Worm (Caenorhabditis elegans) whole organism, L1 larva: Measurements from ENCODE around the gene npax-1.

ENCODE experiments used
- C16A3.4 ChIP-seq: fragments of 150-350 bp; optimal IDR thresholded peaks from 2 replicates; lab custom pipeline; 2014; ENCODE audit warnings: missing biosample characterization, missing genetic modification characterization
- C34B4.2 ChIP-seq: sonication (generic microtip); optimal IDR thresholded peaks from 2 replicates; lab custom pipeline; 2017; ENCODE audit warnings: mild to moderate bottlenecking, missing genetic modification characterization, missing compliant biosample characterization
- F16B12.6 ChIP-seq: fragments of 150-350 bp; optimal IDR thresholded peaks from 2 replicates; lab custom pipeline; 2014; ENCODE audit warnings: missing biosample characterization, missing genetic modification characterization
- blmp-1 ChIP-seq: fragments of 150-350 bp; optimal IDR thresholded peaks from 2 replicates; lab custom pipeline; 2014; ENCODE audit warnings: missing biosample characterization, missing genetic modification characterization
- ceh-90 ChIP-seq: sonication (generic microtip); optimal IDR thresholded peaks from 2 replicates; lab custom pipeline; 2016; ENCODE audit warnings: missing genetic modification characterization, missing compliant biosample characterization
- ces-1 ChIP-seq: fragments of 150-350 bp; optimal IDR thresholded peaks from 2 replicates; lab custom pipeline; 2014; ENCODE audit warnings: missing biosample characterization, missing genetic modification reagents, missing genetic modification characterization
- dsc-1 ChIP-seq: sonication (generic microtip); optimal IDR thresholded peaks from 2 replicates; lab custom pipeline; 2016; ENCODE audit warnings: mild to moderate bottlenecking, missing genetic modification characterization, missing compliant biosample characterization
- efl-1 ChIP-seq, 4 experiments: fragments of 150-350 bp; optimal IDR thresholded peaks in 3 of 4; peaks in 1 of 4; 1 replicate in 1 of 4; 2 replicates in 3 of 4; lab custom pipeline; 2014; ENCODE audit warnings: missing biosample characterization in 2 of 4, missing genetic modification characterization in 2 of 4, missing genetic modification reagents in 2 of 4
- egl-13 ChIP-seq: sonication (generic microtip); optimal IDR thresholded peaks from 2 replicates; lab custom pipeline; 2016; ENCODE audit warnings: missing genotype, missing genetic modification reagents, missing genetic modification characterization, missing compliant biosample characterization
- egl-27 ChIP-seq, 2 experiments: fragments of 150-350 bp in 1 of 2; sonication (generic microtip); optimal IDR thresholded peaks; 3 replicates each; lab custom pipeline; 2017 to 2018; ENCODE audit warnings: missing biosample characterization in 2 of 2, missing genetic modification characterization in 2 of 2, missing genetic modification reagents in 2 of 2
- fkh-4 ChIP-seq: sonication (generic microtip); optimal IDR thresholded peaks from 2 replicates; lab custom pipeline; 2016; ENCODE audit warnings: missing compliant biosample characterization, missing genetic modification characterization, borderline replicate concordance
- fkh-8 ChIP-seq: sonication (generic microtip); optimal IDR thresholded peaks from 2 replicates; lab custom pipeline; 2016; ENCODE audit warnings: mild to moderate bottlenecking, missing genetic modification characterization, missing compliant biosample characterization
- grh-1 ChIP-seq: fragments of 200-800 bp; sonication (Bioruptor generic); IDR thresholded peaks from 2 replicates; pipeline ENCODE4 v1.3.6; 2022; ENCODE audit warnings: missing genetic modification reagents, missing genetic modification characterization, missing compliant biosample characterization
- hlh-4 ChIP-seq: sonication (generic microtip); optimal IDR thresholded peaks from 2 replicates; lab custom pipeline; 2016; ENCODE audit warnings: mild to moderate bottlenecking, missing genetic modification characterization, missing compliant biosample characterization
- hpl-2 ChIP-seq: fragments of 150-350 bp; optimal IDR thresholded peaks from 2 replicates; lab custom pipeline; 2014; ENCODE audit warnings: missing biosample characterization, missing genetic modification reagents, missing genetic modification characterization
- irx-1 ChIP-seq: sonication (generic microtip); optimal IDR thresholded peaks from 2 replicates; lab custom pipeline; 2016; ENCODE audit warnings: missing genetic modification characterization, missing compliant biosample characterization
- isw-1 ChIP-seq: fragments of 200-800 bp; sonication (Bioruptor generic); IDR thresholded peaks from 2 replicates; pipeline ENCODE4 v1.3.6; 2022; ENCODE audit warnings: missing genetic modification characterization, missing compliant biosample characterization
- lin-14 ChIP-seq: fragments of 200-800 bp; sonication (Bioruptor generic); optimal IDR thresholded peaks from 2 replicates; lab custom pipeline; 2018; ENCODE audit warnings: mild to moderate bottlenecking, missing genetic modification characterization, moderate library complexity, missing compliant biosample characterization
- lin-15B ChIP-seq: fragments of 150-350 bp; sonication (generic microtip); optimal IDR thresholded peaks from 3 replicates; lab custom pipeline; 2014; ENCODE audit warnings: missing biosample characterization, missing genetic modification characterization
- lin-35 ChIP-seq, 2 experiments: fragments of 150-350 bp; optimal IDR thresholded peaks; 2 replicates each; lab custom pipeline; 2014; ENCODE audit warnings: missing biosample characterization in 2 of 2, missing genetic modification characterization in 2 of 2, missing genetic modification reagents in 2 of 2
- lin-39 ChIP-seq: fragments of 150-350 bp; optimal IDR thresholded peaks from 2 replicates; lab custom pipeline; 2014; ENCODE audit warnings: missing biosample characterization, missing genetic modification reagents, missing genetic modification characterization
- lir-3 ChIP-seq: sonication (generic microtip); optimal IDR thresholded peaks from 2 replicates; lab custom pipeline; 2016; ENCODE audit warnings: mild to moderate bottlenecking, missing genetic modification characterization, moderate library complexity, missing compliant biosample characterization; ENCODE audit not compliant: poor library complexity
- lsy-2 ChIP-seq, 2 experiments: fragments of 150-350 bp; optimal IDR thresholded peaks; 2 replicates each; lab custom pipeline; 2014; ENCODE audit warnings: missing biosample characterization in 2 of 2, missing genetic modification characterization in 2 of 2
- mab-9 ChIP-seq: fragments of 200-800 bp; sonication (Bioruptor generic); IDR thresholded peaks from 2 replicates; pipeline ENCODE4 v1.3.6; 2022; ENCODE audit warnings: missing genetic modification reagents, missing genetic modification characterization, missing compliant biosample characterization
- mdl-1 ChIP-seq, 2 experiments: fragments of 150-350 bp; optimal IDR thresholded peaks; 2 replicates each; lab custom pipeline; 2014 to 2017; ENCODE audit warnings: missing biosample characterization in 2 of 2, missing genetic modification characterization in 2 of 2, inconsistent platforms in 1 of 2
- nhr-11 ChIP-seq: fragments of 150-350 bp; optimal IDR thresholded peaks from 2 replicates; lab custom pipeline; 2014; ENCODE audit warnings: missing biosample characterization, missing genetic modification characterization
- nhr-19 ChIP-seq: fragments of 200-800 bp; sonication (Bioruptor generic); conservative IDR thresholded peaks from 2 replicates; pipeline ENCODE4 v1.3.6; 2022; ENCODE audit warnings: missing genetic modification characterization, missing compliant biosample characterization
- nhr-20 ChIP-seq: sonication (generic microtip); optimal IDR thresholded peaks from 2 replicates; lab custom pipeline; 2016; ENCODE audit warnings: mild to moderate bottlenecking, missing genetic modification characterization, missing compliant biosample characterization
- nhr-237 ChIP-seq: fragments of 150-350 bp; optimal IDR thresholded peaks from 2 replicates; lab custom pipeline; 2014; ENCODE audit warnings: missing biosample characterization, missing genetic modification characterization
- nhr-28 ChIP-seq: fragments of 150-350 bp; optimal IDR thresholded peaks from 2 replicates; lab custom pipeline; 2014; ENCODE audit warnings: missing biosample characterization, missing genetic modification characterization
- nhr-47 ChIP-seq: sonication (generic microtip); optimal IDR thresholded peaks from 2 replicates; lab custom pipeline; 2016; ENCODE audit warnings: mild to moderate bottlenecking, missing genetic modification characterization, moderate library complexity, missing compliant biosample characterization
- nhr-71 ChIP-seq: sonication (generic microtip); optimal IDR thresholded peaks from 2 replicates; lab custom pipeline; 2016; ENCODE audit warnings: mild to moderate bottlenecking, missing genetic modification characterization, moderate library complexity, missing compliant biosample characterization
- nhr-76 ChIP-seq: sonication (generic microtip); optimal IDR thresholded peaks from 2 replicates; lab custom pipeline; 2017; ENCODE audit warnings: missing biosample characterization, missing genetic modification characterization
- nhr-84 ChIP-seq: sonication (generic microtip); optimal IDR thresholded peaks from 2 replicates; lab custom pipeline; 2017; ENCODE audit warnings: missing biosample characterization, missing genetic modification characterization
- nhr-90 ChIP-seq: sonication (generic microtip); optimal IDR thresholded peaks from 2 replicates; lab custom pipeline; 2016; ENCODE audit warnings: mild to moderate bottlenecking, missing genetic modification characterization, missing compliant biosample characterization; ENCODE audit not compliant: poor library complexity
- pax-3 ChIP-seq: fragments of 200-800 bp; sonication (Bioruptor generic); optimal IDR thresholded peaks from 2 replicates; lab custom pipeline; 2018; ENCODE audit warnings: mild to moderate bottlenecking, missing genetic modification characterization, moderate library complexity, missing compliant biosample characterization
- snpc-4 ChIP-seq: fragments of 150-350 bp; optimal IDR thresholded peaks from 2 replicates; lab custom pipeline; 2014; ENCODE audit warnings: missing biosample characterization, missing genetic modification characterization
- snu-23 ChIP-seq: sonication (generic microtip); optimal IDR thresholded peaks from 2 replicates; lab custom pipeline; 2016; ENCODE audit warnings: missing genetic modification characterization, missing compliant biosample characterization
- sox-4 ChIP-seq: sonication (generic microtip); optimal IDR thresholded peaks from 2 replicates; lab custom pipeline; 2016; ENCODE audit warnings: missing genetic modification characterization, missing compliant biosample characterization
- tbx-2 ChIP-seq: sonication (generic microtip); optimal IDR thresholded peaks from 2 replicates; lab custom pipeline; 2016; ENCODE audit warnings: missing genetic modification characterization, missing compliant biosample characterization
- unc-130 ChIP-seq: fragments of 150-350 bp; optimal IDR thresholded peaks from 2 replicates; lab custom pipeline; 2017; ENCODE audit warnings: missing biosample characterization, missing genetic modification characterization, inconsistent platforms
- unc-62 ChIP-seq: fragments of 150-350 bp; optimal IDR thresholded peaks from 2 replicates; lab custom pipeline; 2014; ENCODE audit warnings: missing biosample characterization, missing genetic modification reagents, missing genetic modification characterization
- unc-86 ChIP-seq: sonication (generic microtip); optimal IDR thresholded peaks from 2 replicates; lab custom pipeline; 2016; ENCODE audit warnings: missing genetic modification characterization, missing compliant biosample characterization
- unc-98 ChIP-seq: fragments of 200-800 bp; sonication (Bioruptor generic); IDR thresholded peaks from 2 replicates; pipeline ENCODE4 v1.3.6; 2022; ENCODE audit warnings: missing genetic modification characterization, missing compliant biosample characterization
- vab-15 ChIP-seq: sonication (generic microtip); optimal IDR thresholded peaks from 2 replicates; lab custom pipeline; 2017; ENCODE audit warnings: missing genotype, mild to moderate bottlenecking, missing genetic modification characterization, missing compliant biosample characterization
- zag-1 ChIP-seq: fragments of 150-350 bp; optimal IDR thresholded peaks from 2 replicates; lab custom pipeline; 2014; ENCODE audit warnings: missing biosample characterization, missing genetic modification characterization

npax-1 gene

DNA sequence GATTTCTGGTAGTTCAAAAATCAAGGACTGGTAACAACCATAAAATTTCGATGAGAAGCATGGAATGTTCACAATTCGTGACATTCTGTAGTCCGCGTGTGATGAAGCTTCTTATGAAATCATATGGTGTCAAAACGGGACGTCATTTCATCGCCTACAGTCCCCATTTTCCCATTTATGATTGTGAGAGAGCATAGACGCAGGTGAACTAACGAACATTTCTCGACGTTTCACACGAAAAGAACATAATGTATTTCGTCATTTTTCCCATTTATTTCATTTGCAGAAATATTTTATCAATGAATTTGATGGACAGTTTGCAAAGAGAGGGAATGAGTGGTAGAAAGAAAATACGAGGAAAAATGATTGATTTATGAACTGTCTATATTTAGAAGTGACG is 44.0 kb downstream of the npax-1 start:
- no peak for TF ChIP-seq isw-1 (GFP tag; lab: Robert Waterston, UW)
- no peak for TF ChIP-seq tbx-2 (tag; lab: Kevin White, UChicago)
- no peak for TF ChIP-seq efl-1 (optimal IDR thresholded peaks at IDR 0.05; lab: Kevin White, UChicago)
- peak in 1 of 2 experiments; percentile 59 for TF ChIP-seq efl-1 (GFP tag; optimal IDR thresholded peaks at IDR 0.05 in 1 of 2; lab: Kevin White, UChicago)

DNA sequence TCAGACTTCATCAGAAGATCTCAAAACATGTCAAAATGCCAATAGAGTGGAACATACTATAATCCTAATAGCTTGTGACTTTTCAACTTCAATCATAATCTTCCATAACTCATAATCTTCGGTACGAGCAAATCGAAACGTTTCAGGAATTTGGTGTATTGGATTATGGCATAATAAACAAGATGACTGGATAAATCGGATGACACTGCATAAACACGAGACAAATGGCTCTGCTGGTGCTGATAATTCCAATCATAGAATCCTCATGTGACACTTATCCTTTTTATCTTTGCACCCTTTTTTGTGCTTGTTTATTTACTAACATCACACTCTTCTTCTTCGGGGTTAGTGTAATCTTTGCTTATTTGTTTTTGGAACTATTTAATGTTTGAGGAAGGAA is 48.1 kb downstream of the npax-1 start:
- TF ChIP-seq hlh-4 = no peak
- TF ChIP-seq nhr-47 (tag; lab: Kevin White, UChicago) = peak; percentile 56
- no peak for TF ChIP-seq irx-1
- peak; percentile 6 for TF ChIP-seq nhr-20 (tag; lab: Kevin White, UChicago)
- TF ChIP-seq unc-62 (GFP tag; lab: Kevin White, UChicago) = no peak
- peak; percentile 81 for TF ChIP-seq pax-3 (tag; lab: Kevin White, UChicago)
- no peak for TF ChIP-seq F16B12.6
- TF ChIP-seq egl-27 (tag; optimal IDR thresholded peaks at IDR 0.05; lab: Kevin White, UChicago) = no peak
- TF ChIP-seq nhr-11 = peak; percentile 16
- TF ChIP-seq snpc-4 (tag; lab: Kevin White, UChicago) = no peak
- no peak for TF ChIP-seq unc-86 (tag; lab: Kevin White, UChicago)
- TF ChIP-seq fkh-4 (tag; lab: Kevin White, UChicago) = peak; percentile 56
- no peak for TF ChIP-seq ces-1 (GFP tag; lab: Kevin White, UChicago)
- peak; percentile 33 for TF ChIP-seq egl-13 (tag; lab: Kevin White, UChicago)
- no peak for TF ChIP-seq lin-35 (GFP tag; optimal IDR thresholded peaks at IDR 0.05; lab: Kevin White, UChicago)
- TF ChIP-seq dsc-1 (tag; lab: Kevin White, UChicago) = peak; percentile 99
- peak; percentile 70 for TF ChIP-seq sox-4 (tag; lab: Kevin White, UChicago)
- no peak for TF ChIP-seq nhr-19 (GFP tag; lab: Robert Waterston, UW)
- TF ChIP-seq ceh-90 = no peak
- TF ChIP-seq nhr-71 (tag; lab: Kevin White, UChicago) = peak; percentile 39
- no peak for TF ChIP-seq vab-15 (tag; lab: Kevin White, UChicago)
- no peak for TF ChIP-seq nhr-28 (tag; lab: Kevin White, UChicago)
- peak; percentile 29 for TF ChIP-seq fkh-8 (tag; lab: Kevin White, UChicago)
- peak; percentile 22 for TF ChIP-seq lir-3 (tag; lab: Kevin White, UChicago)

DNA sequence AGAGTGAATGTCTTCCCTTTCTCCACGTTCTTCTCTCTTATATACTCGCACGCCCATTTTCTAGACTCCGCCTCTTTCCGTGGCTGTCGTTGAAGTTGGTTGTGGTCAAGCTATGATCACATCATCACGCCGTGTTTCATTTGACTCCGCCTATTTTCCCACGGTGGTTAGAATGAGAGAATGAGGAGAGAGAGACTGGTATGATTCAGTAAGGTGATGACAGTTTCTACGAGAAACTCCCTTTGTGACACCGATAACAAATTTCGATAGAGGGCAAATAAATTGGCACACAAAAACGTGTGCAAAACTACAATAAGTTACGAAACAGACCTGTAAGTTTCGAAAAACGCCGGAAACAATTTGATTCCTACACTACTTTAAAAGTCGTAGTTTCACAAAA is 50.5 kb downstream of the npax-1 start:
- no peak for TF ChIP-seq efl-1 (optimal IDR thresholded peaks at IDR 0.05; lab: Kevin White, UChicago)
- peak in 1 of 2 experiments; percentile 23 for TF ChIP-seq efl-1 (GFP tag; optimal IDR thresholded peaks at IDR 0.05 in 1 of 2; lab: Kevin White, UChicago)
- TF ChIP-seq lin-14 (GFP tag; lab: Kevin White, UChicago) = peak; percentile 13
- peak; percentile 25 for TF ChIP-seq nhr-20 (tag; lab: Kevin White, UChicago)
- TF ChIP-seq dsc-1 (tag; lab: Kevin White, UChicago) = no peak
- peak; percentile 5 for TF ChIP-seq nhr-71 (tag; lab: Kevin White, UChicago)
- peak; percentile 2 for TF ChIP-seq nhr-28 (tag; lab: Kevin White, UChicago)

DNA sequence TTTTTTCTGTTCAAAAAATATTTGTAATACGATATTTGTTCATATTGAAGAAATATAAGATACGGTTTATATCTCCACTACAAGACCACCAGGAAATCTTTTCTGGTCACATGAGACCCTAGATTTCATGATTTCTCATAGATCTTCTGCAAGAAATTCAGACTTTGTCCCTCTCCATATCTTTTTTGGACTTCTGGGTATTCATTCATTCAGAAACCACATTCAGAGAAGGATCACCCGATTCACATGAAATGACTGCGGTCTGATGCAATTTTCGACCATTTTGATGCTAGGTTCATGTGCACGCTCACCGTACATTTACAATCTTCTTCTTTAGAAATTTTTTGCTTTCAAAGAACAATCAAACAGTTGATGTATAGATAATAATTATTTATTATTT is 51.3 kb downstream of the npax-1 start:
- TF ChIP-seq blmp-1 (tag; lab: Kevin White, UChicago) = peak; percentile 67
- no peak for TF ChIP-seq fkh-8 (tag; lab: Kevin White, UChicago)
- TF ChIP-seq unc-98 (GFP tag; lab: Robert Waterston, UW) = no peak
- TF ChIP-seq hpl-2 (GFP tag; lab: Kevin White, UChicago) = no peak
- no peak for TF ChIP-seq ces-1 (GFP tag; lab: Kevin White, UChicago)
- peak; percentile 30 for TF ChIP-seq lin-14 (GFP tag; lab: Kevin White, UChicago)
- no peak for TF ChIP-seq lin-15B (tag; lab: Kevin White, UChicago)
- no peak for TF ChIP-seq lin-35 (GFP tag; optimal IDR thresholded peaks at IDR 0.05; lab: Kevin White, UChicago)
- TF ChIP-seq tbx-2 (tag; lab: Kevin White, UChicago) = peak; percentile 25
- TF ChIP-seq nhr-84 = no peak
- no peak for TF ChIP-seq ceh-90
- peak; percentile 61 for TF ChIP-seq nhr-71 (tag; lab: Kevin White, UChicago)
- TF ChIP-seq egl-13 (tag; lab: Kevin White, UChicago) = no peak
- TF ChIP-seq lin-39 = no peak
- TF ChIP-seq nhr-76 (tag; lab: Kevin White, UChicago) = no peak
- no peak for TF ChIP-seq zag-1 (tag; lab: Kevin White, UChicago)
- no peak for TF ChIP-seq C34B4.2 (tag; lab: Kevin White, UChicago)
- TF ChIP-seq lsy-2 (tag; optimal IDR thresholded peaks at IDR 0.05; lab: Kevin White, UChicago) = no peak
- TF ChIP-seq nhr-90 (tag; lab: Kevin White, UChicago) = peak; percentile 22
- TF ChIP-seq nhr-237 = no peak
- peak; percentile 37 for TF ChIP-seq snu-23 (GFP tag; lab: Kevin White, UChicago)
- no peak for TF ChIP-seq C16A3.4 (tag; lab: Kevin White, UChicago)
- TF ChIP-seq unc-130 (tag; lab: Kevin White, UChicago) = no peak
- TF ChIP-seq mdl-1 (tag; optimal IDR thresholded peaks at IDR 0.05; lab: Kevin White, UChicago) = no peak
- no peak for TF ChIP-seq grh-1 (GFP tag; lab: Robert Waterston, UW)
- TF ChIP-seq mab-9 (GFP tag; lab: Robert Waterston, UW) = no peak
